Worm (Caenorhabditis elegans): Measurements from ENCODE around the gene maa-1.

Gene maa-1

ce11 chrIII:11849590-11849989, 27.3 kb upstream of the maa-1 start:
- TF ChIP-seq pat-9 (tag; optimal IDR thresholded peaks at IDR 0.05), result no peak
- TF ChIP-seq sox-2 (GFP tag; IDR thresholded peaks at IDR 0.05), result no peak
- no peak for TF ChIP-seq nhr-11 (tag; optimal IDR thresholded peaks at IDR 0.05)
- TF ChIP-seq K09A11.1 (tag; optimal IDR thresholded peaks at IDR 0.05; ENCODE audit: insufficient read depth), result no peak
- TF ChIP-seq mec-3 (tag; optimal IDR thresholded peaks at IDR 0.05; ENCODE audit: borderline replicate concordance), result no peak
- TF ChIP-seq C08G9.2 (tag; optimal IDR thresholded peaks at IDR 0.05), result no peak
- no peak for TF ChIP-seq nfya-1 (tag; optimal IDR thresholded peaks at IDR 0.05)
- no peak for TF ChIP-seq unc-42 (tag; optimal IDR thresholded peaks at IDR 0.05)

ce11 chrIII:11848317-11848716, 26.0 kb upstream of the maa-1 start:
- TF ChIP-seq K02D7.2 (tag; optimal IDR thresholded peaks at IDR 0.05) (peak; percentile 4), ref-2 (tag; optimal IDR thresholded peaks at IDR 0.05) (peak; percentile 67), F13H6.1 (tag; optimal IDR thresholded peaks at IDR 0.05) (peak; percentile 44), tbx-7 (tag; optimal IDR thresholded peaks at IDR 0.05) (peak; percentile 52), ceh-30 (tag; optimal IDR thresholded peaks at IDR 0.05) (no peak), eyg-1 (tag; optimal IDR thresholded peaks at IDR 0.05) (no peak), ceh-14 (tag; optimal IDR thresholded peaks at IDR 0.05) (peak; percentile 64), fax-1 (tag; optimal IDR thresholded peaks at IDR 0.05) (peak; percentile 52), hlh-30 (tag; optimal IDR thresholded peaks at IDR 0.05; ENCODE audit: insufficient read depth) (no peak), hlh-8 (tag; optimal IDR thresholded peaks at IDR 0.05) (peak; percentile 56), ceh-19 (GFP tag; optimal IDR thresholded peaks at IDR 0.05) (no peak), ceh-34 (tag; optimal IDR thresholded peaks at IDR 0.05) (peak; percentile 24), pha-4 (tag; optimal IDR thresholded peaks at IDR 0.05) (no peak), pat-9 (tag; optimal IDR thresholded peaks at IDR 0.05) (no peak), fkh-6 (tag; optimal IDR thresholded peaks at IDR 0.05) (peak; percentile 34), ahr-1 (tag; optimal IDR thresholded peaks at IDR 0.05) (peak; percentile 27), ceh-2 (tag; optimal IDR thresholded peaks at IDR 0.05) (peak; percentile 62), zip-5 (tag; optimal IDR thresholded peaks at IDR 0.05) (peak; percentile 57), fkh-10 (GFP tag; optimal IDR thresholded peaks at IDR 0.05) (no peak), lim-6 (tag; optimal IDR thresholded peaks at IDR 0.05) (peak; percentile 52), C08G9.2 (tag; optimal IDR thresholded peaks at IDR 0.05) (peak; percentile 62), pag-3 (tag; optimal IDR thresholded peaks at IDR 0.05; ENCODE audit: borderline replicate concordance) (no peak), syd-9 (tag; optimal IDR thresholded peaks at IDR 0.05) (no peak), tbx-2 (tag; optimal IDR thresholded peaks at IDR 0.05) (peak; percentile 82), dmd-4 (tag; optimal IDR thresholded peaks at IDR 0.05; ENCODE audit: borderline replicate concordance) (peak; percentile 42), nfya-1 (tag; optimal IDR thresholded peaks at IDR 0.05) (no peak), unc-42 (tag; optimal IDR thresholded peaks at IDR 0.05) (no peak), rnt-1 (tag; optimal IDR thresholded peaks at IDR 0.05) (peak; percentile 58), ceh-31 (tag; optimal IDR thresholded peaks at IDR 0.05) (peak; percentile 88), madf-2 (tag; optimal IDR thresholded peaks at IDR 0.05) (no peak)

ce11 chrIII:11847658-11848202, 25.4 kb upstream of the maa-1 start, which contains the start of gene mif-1:
TSS of gene mif-1 (plus strand) at chrIII:11848152.
- TF ChIP-seq nfya-1 (tag; optimal IDR thresholded peaks at IDR 0.05), result peak; percentile 68
- TF ChIP-seq hlh-30 (tag; optimal IDR thresholded peaks at IDR 0.05; ENCODE audit: insufficient read depth), result peak; percentile 30
- TF ChIP-seq elt-2 (tag; optimal IDR thresholded peaks at IDR 0.05), result peak; percentile 26
- no peak for TF ChIP-seq fkh-10 (GFP tag; optimal IDR thresholded peaks at IDR 0.05)
- no peak for TF ChIP-seq sox-4 (tag; optimal IDR thresholded peaks at IDR 0.05)
- no peak for TF ChIP-seq pax-1 (tag; optimal IDR thresholded peaks at IDR 0.05)
- TF ChIP-seq ama-1 (optimal IDR thresholded peaks at IDR 0.05), result no peak
- TF ChIP-seq gmeb-2 (tag; optimal IDR thresholded peaks at IDR 0.05), result no peak
- TF ChIP-seq pag-3 (tag; optimal IDR thresholded peaks at IDR 0.05; ENCODE audit: borderline replicate concordance), result no peak
- TF ChIP-seq T23F11.4 (GFP tag; optimal IDR thresholded peaks at IDR 0.05), result no peak
- TF ChIP-seq pqm-1 (tag; optimal IDR thresholded peaks at IDR 0.05), result no peak

Data from whole organism, late embryonic.